Fruit fly (Drosophila melanogaster) whole organism, embryonic: ENCODE data around the gene udt.

Experiments used
- Adf1 ChIP-seq: fragments of 200-800 bp; sonication (Bioruptor generic); IDR thresholded peaks from 2 replicates; pipeline ENCODE4 v1.3.6; 2022; ENCODE audit warnings: missing biosample characterization, missing genetic modification characterization
- Bteb2 ChIP-seq: fragments of 200-800 bp; sonication (Bioruptor generic); optimal IDR thresholded peaks from 2 replicates; lab custom pipeline; 2016; ENCODE audit warnings: missing biosample characterization, missing genetic modification characterization
- CG11456 ChIP-seq: fragments of 200-800 bp; sonication (Bioruptor generic); IDR thresholded peaks from 3 replicates; pipeline ENCODE4 v1.3.6; 2022; ENCODE audit warnings: missing biosample characterization, missing genetic modification characterization
- CG12104 ChIP-seq: fragments of 200-800 bp; sonication (Bioruptor generic); optimal IDR thresholded peaks from 3 replicates; lab custom pipeline; 2016; ENCODE audit warnings: missing biosample characterization, missing genetic modification characterization
- CG12299 ChIP-seq: fragments of 200-800 bp; sonication (Bioruptor generic); optimal IDR thresholded peaks from 2 replicates; lab custom pipeline; 2018; ENCODE audit warnings: missing biosample characterization, mild to moderate bottlenecking, missing genetic modification characterization
- CG13775 ChIP-seq: fragments of 200-800 bp; sonication (Bioruptor generic); optimal IDR thresholded peaks from 3 replicates; lab custom pipeline; 2017; ENCODE audit warnings: missing biosample characterization, mild to moderate bottlenecking, missing genetic modification characterization
- CG14441 ChIP-seq: fragments of 200-800 bp; sonication (Bioruptor generic); IDR thresholded peaks from 2 replicates; pipeline ENCODE4 v1.3.6; 2022; ENCODE audit warnings: missing biosample characterization, missing genetic modification characterization
- CG16815 ChIP-seq: fragments of 200-800 bp; sonication (Bioruptor generic); optimal IDR thresholded peaks from 3 replicates; lab custom pipeline; 2017; ENCODE audit warnings: missing biosample characterization, mild to moderate bottlenecking, missing genetic modification characterization
- CG17829 ChIP-seq: fragments of 200-800 bp; optimal IDR thresholded peaks from 2 replicates; lab custom pipeline; 2019; ENCODE audit warnings: missing biosample characterization, mild to moderate bottlenecking, missing genetic modification characterization, moderate library complexity
- CG1832 ChIP-seq: fragments of 200-800 bp; sonication (Bioruptor generic); optimal IDR thresholded peaks from 2 replicates; lab custom pipeline; 2017; ENCODE audit warnings: missing biosample characterization, mild to moderate bottlenecking, missing genetic modification characterization, inconsistent platforms
- CG31224 ChIP-seq: fragments of 200-800 bp; sonication (Bioruptor generic); IDR thresholded peaks from 2 replicates; pipeline ENCODE4 v1.3.6; 2022; ENCODE audit warnings: missing biosample characterization, missing genetic modification characterization
- CG31441 ChIP-seq: fragments of 200-800 bp; sonication (Bioruptor generic); IDR thresholded peaks from 2 replicates; pipeline ENCODE4 v1.3.6; 2022; ENCODE audit warnings: missing biosample characterization, missing genetic modification characterization
- CG3281 ChIP-seq: fragments of 200-800 bp; sonication (Bioruptor generic); optimal IDR thresholded peaks from 3 replicates; lab custom pipeline; 2017; ENCODE audit warnings: missing biosample characterization, mild to moderate bottlenecking, missing genetic modification characterization
- CG43689 ChIP-seq: fragments of 200-800 bp; sonication (Bioruptor generic); IDR thresholded peaks from 2 replicates; pipeline ENCODE4 v1.3.6; 2022; ENCODE audit warnings: missing biosample characterization, missing genetic modification characterization
- CG4404 ChIP-seq: fragments of 200-800 bp; sonication (Bioruptor generic); IDR thresholded peaks from 2 replicates; pipeline ENCODE4 v1.3.6; 2022; ENCODE audit warnings: missing biosample characterization, missing genetic modification characterization
- CG4707 ChIP-seq: fragments of 200-800 bp; sonication (Bioruptor generic); optimal IDR thresholded peaks from 2 replicates; lab custom pipeline; 2018; ENCODE audit warnings: missing biosample characterization, mild to moderate bottlenecking, missing genetic modification characterization, moderate library complexity
- CG5953 ChIP-seq: fragments of 200-800 bp; sonication (Bioruptor generic); IDR thresholded peaks from 2 replicates; pipeline ENCODE4 v1.3.6; 2022; ENCODE audit warnings: missing biosample characterization, missing genetic modification characterization
- CG6272 ChIP-seq: fragments of 200-800 bp; sonication (Bioruptor generic); IDR thresholded peaks from 2 replicates; pipeline ENCODE4 v1.3.6; 2022; ENCODE audit warnings: missing biosample characterization, missing genetic modification characterization
- CG7357 ChIP-seq: fragments of 200-800 bp; sonication (Bioruptor generic); IDR thresholded peaks from 3 replicates; pipeline ENCODE4 v1.3.6; 2022; ENCODE audit warnings: missing biosample characterization, missing genetic modification characterization
- CG8089 ChIP-seq: fragments of 200-800 bp; sonication (Bioruptor generic); optimal IDR thresholded peaks from 3 replicates; lab custom pipeline; 2016; ENCODE audit warnings: missing biosample characterization, missing genetic modification characterization
- CG9609 ChIP-seq: fragments of 200-800 bp; sonication (Bioruptor generic); optimal IDR thresholded peaks from 3 replicates; lab custom pipeline; 2016; ENCODE audit warnings: missing biosample characterization, missing genetic modification characterization
- CG9876 ChIP-seq: fragments of 200-800 bp; sonication (Bioruptor generic); optimal IDR thresholded peaks from 2 replicates; lab custom pipeline; 2016; ENCODE audit warnings: missing biosample characterization, missing genetic modification characterization
- D19A ChIP-seq: fragments of 200-800 bp; optimal IDR thresholded peaks from 3 replicates; lab custom pipeline; 2019; ENCODE audit warnings: missing biosample characterization, mild to moderate bottlenecking, missing genetic modification characterization, moderate library complexity
- Dek ChIP-seq: fragments of 200-800 bp; sonication (Bioruptor generic); optimal IDR thresholded peaks from 3 replicates; lab custom pipeline; 2019; ENCODE audit warnings: missing biosample characterization, mild to moderate bottlenecking, missing genetic modification characterization, moderate library complexity
- Dip2 ChIP-seq: fragments of 200-800 bp; sonication (Bioruptor generic); IDR thresholded peaks from 2 replicates; pipeline ENCODE4 v1.3.6; 2022; ENCODE audit warnings: missing biosample characterization, missing genetic modification characterization
- Drgx ChIP-seq: fragments of 200-800 bp; sonication (Bioruptor generic); IDR thresholded peaks from 2 replicates; pipeline ENCODE4 v1.3.6; 2022; ENCODE audit warnings: missing biosample characterization, missing genetic modification characterization
- GATAe ChIP-seq: fragments of 200-800 bp; sonication (Bioruptor generic); conservative IDR thresholded peaks from 2 replicates; pipeline ENCODE4 v1.3.6; 2022; ENCODE audit warnings: missing biosample characterization, missing genetic modification characterization
- Hey ChIP-seq: fragments of 200-800 bp; sonication (Bioruptor generic); optimal IDR thresholded peaks from 3 replicates; lab custom pipeline; 2018; ENCODE audit warnings: missing biosample characterization, mild to moderate bottlenecking, missing genetic modification characterization
- Hsf ChIP-seq: fragments of 200-800 bp; sonication (Bioruptor generic); optimal IDR thresholded peaks from 3 replicates; lab custom pipeline; 2016; ENCODE audit warnings: missing biosample characterization, missing genetic modification characterization
- Lhr ChIP-seq: fragments of 200-800 bp; sonication (Bioruptor generic); optimal IDR thresholded peaks from 3 replicates; lab custom pipeline; 2017; ENCODE audit warnings: mild to moderate bottlenecking, missing biosample characterization, missing genetic modification reagents, missing genetic modification characterization
- MTF-1 ChIP-seq: fragments of 200-800 bp; sonication (Bioruptor generic); optimal IDR thresholded peaks from 2 replicates; lab custom pipeline; 2018; ENCODE audit warnings: missing biosample characterization, mild to moderate bottlenecking, missing genetic modification characterization, borderline replicate concordance
- Sry-β ChIP-seq: fragments of 200-800 bp; sonication (Bioruptor generic); optimal IDR thresholded peaks from 2 replicates; lab custom pipeline; 2018; ENCODE audit warnings: missing biosample characterization, mild to moderate bottlenecking, missing genetic modification characterization, moderate library complexity
- Taf1 ChIP-seq: fragments of 200-800 bp; sonication (Bioruptor generic); IDR thresholded peaks from 2 replicates; pipeline ENCODE4 v1.3.6; 2022; ENCODE audit warnings: missing biosample characterization, missing genetic modification characterization
- YL-1 ChIP-seq: fragments of 200-800 bp; sonication (Bioruptor generic); optimal IDR thresholded peaks from 3 replicates; lab custom pipeline; 2017; ENCODE audit warnings: missing biosample characterization, mild to moderate bottlenecking, missing genetic modification characterization
- abd-A ChIP-seq: fragments of 200-800 bp; sonication (Bioruptor generic); optimal IDR thresholded peaks from 3 replicates; lab custom pipeline; 2019; ENCODE audit warnings: missing biosample characterization, mild to moderate bottlenecking, missing genetic modification characterization, moderate library complexity
- bowl ChIP-seq: fragments of 200-800 bp; sonication (Bioruptor generic); IDR thresholded peaks from 2 replicates; pipeline ENCODE4 v1.3.6; 2022; ENCODE audit warnings: missing biosample characterization, missing genetic modification characterization
- chif ChIP-seq, 2 experiments: fragments of 200-800 bp; sonication (Bioruptor generic); optimal IDR thresholded peaks; 3 replicates each; lab custom pipeline; 2016; ENCODE audit warnings: missing biosample characterization in 2 of 2, missing genetic modification characterization in 2 of 2
- dmrt11E ChIP-seq: fragments of 200-800 bp; sonication (Bioruptor generic); optimal IDR thresholded peaks from 3 replicates; lab custom pipeline; 2018; ENCODE audit warnings: missing biosample characterization, mild to moderate bottlenecking, missing genetic modification characterization, moderate library complexity
- en ChIP-seq: fragments of 200-800 bp; sonication (Bioruptor generic); optimal IDR thresholded peaks from 2 replicates; lab custom pipeline; 2016; ENCODE audit warnings: missing biosample characterization, missing genetic modification characterization
- jumu ChIP-seq: fragments of 200-800 bp; sonication (Bioruptor generic); optimal IDR thresholded peaks from 3 replicates; lab custom pipeline; 2016; ENCODE audit warnings: missing biosample characterization, missing genetic modification characterization
- klu ChIP-seq: fragments of 200-800 bp; sonication (Bioruptor generic); IDR thresholded peaks from 2 replicates; pipeline ENCODE4 v1.3.6; 2022; ENCODE audit warnings: missing biosample characterization, missing genetic modification characterization
- nom ChIP-seq: fragments of 200-800 bp; sonication (Bioruptor generic); optimal IDR thresholded peaks from 2 replicates; lab custom pipeline; 2017; ENCODE audit warnings: missing biosample characterization, missing genetic modification characterization, mild to moderate bottlenecking, moderate library complexity, missing genetic modification reagents
- otp ChIP-seq: fragments of 200-800 bp; sonication (Bioruptor generic); IDR thresholded peaks from 3 replicates; pipeline ENCODE4, ENCODE4 v1.3.6; 2022; ENCODE audit warnings: missing biosample characterization, missing genetic modification characterization
- peb ChIP-seq: fragments of 200-800 bp; sonication (Bioruptor generic); IDR thresholded peaks from 2 replicates; pipeline ENCODE4 v1.3.6; 2022; ENCODE audit warnings: missing biosample characterization, missing genetic modification characterization
- pum ChIP-seq: fragments of 200-800 bp; sonication (Bioruptor generic); optimal IDR thresholded peaks from 2 replicates; lab custom pipeline; 2016; ENCODE audit warnings: missing biosample characterization, missing genetic modification characterization
- ro ChIP-seq: fragments of 200-800 bp; sonication (Bioruptor generic); IDR thresholded peaks from 2 replicates; pipeline ENCODE4 v1.3.6; 2022; ENCODE audit warnings: missing biosample characterization, missing genetic modification characterization
- sc ChIP-seq, 3 experiments: fragments of >200 bp in 2 of 3; fragments of 200-800 bp in 1 of 3; sonication (Bioruptor generic) in 1 of 3; optimal IDR thresholded peaks; 2 replicates in 2 of 3; 3 replicates in 1 of 3; lab custom pipeline; 2017; ENCODE audit warnings: mild to moderate bottlenecking in 1 of 3, missing biosample characterization in 1 of 3, missing genetic modification characterization in 1 of 3, missing genetic modification reagents in 1 of 3
- schlank ChIP-seq: fragments of 200-800 bp; sonication (Bioruptor generic); optimal IDR thresholded peaks from 2 replicates; lab custom pipeline; 2018; ENCODE audit warnings: missing biosample characterization, mild to moderate bottlenecking, missing genetic modification characterization
- tll ChIP-seq, 2 experiments: fragments of 200-800 bp in 1 of 2; fragments of >200 bp in 1 of 2; sonication (Bioruptor generic) in 1 of 2; optimal IDR thresholded peaks; 2 replicates each; lab custom pipeline; 2017 to 2019; ENCODE audit warnings: missing biosample characterization in 2 of 2, missing genetic modification characterization in 2 of 2, mild to moderate bottlenecking in 1 of 2, moderate library complexity in 1 of 2
- usp ChIP-seq: fragments of >200 bp; optimal IDR thresholded peaks from 2 replicates; lab custom pipeline; 2017; ENCODE audit warnings: missing biosample characterization, missing genetic modification characterization
- yki ChIP-seq: fragments of >200 bp; optimal IDR thresholded peaks from 3 replicates; lab custom pipeline; 2018

Gene udt

DNA sequence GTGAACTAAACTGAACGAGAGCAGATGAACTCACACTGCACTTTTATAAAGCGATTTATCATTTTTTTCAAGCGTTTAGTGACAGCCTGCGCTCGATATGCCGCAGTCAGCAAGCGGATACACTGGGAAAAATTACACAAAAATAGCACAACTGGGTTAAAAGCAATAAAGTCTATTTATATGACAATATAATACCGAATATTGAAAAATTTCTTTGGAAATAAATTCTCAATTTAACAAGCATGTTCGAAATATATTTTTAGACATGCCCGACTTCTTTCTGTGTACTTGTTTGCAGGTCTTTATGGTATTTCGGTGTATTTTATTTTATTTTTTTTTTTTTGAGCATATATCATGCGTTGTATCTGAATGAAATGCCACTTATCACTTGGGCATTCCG lies 49.2 kb downstream of the udt start (continued):
- TF ChIP-seq Bteb2 (GFP tag; lab: Kevin White, UChicago) (peak; percentile 50), sc (optimal IDR thresholded peaks at IDR 0.05; lab: Kevin White, UChicago) (no peak), sc (GFP tag; optimal IDR thresholded peaks at IDR 0.05; lab: Kevin White, UChicago) (peak; percentile 56), yki (lab: Kevin White, UChicago) (no peak), CG12104 (GFP tag; lab: Kevin White, UChicago) (no peak), nom (GFP tag; lab: Kevin White, UChicago) (no peak), Sry-β (no peak), Adf1 (no peak), Hsf (GFP tag; lab: Kevin White, UChicago) (peak; percentile 57), CG8089 (GFP tag; lab: Kevin White, UChicago) (peak; percentile 16), CG31441 (peak; percentile 74), Dip2 (no peak), Drgx (GFP tag; lab: Robert Waterston, UW) (peak; percentile 46), YL-1 (GFP tag; lab: Kevin White, UChicago) (no peak), CG17829 (peak; percentile 47), CG13775 (GFP tag; lab: Kevin White, UChicago) (peak; percentile 46), en (GFP tag; lab: Kevin White, UChicago) (no peak), jumu (GFP tag; lab: Kevin White, UChicago) (no peak), CG43689 (peak; percentile 27; the same call in 1 of the 2 replicates), Dek (tag; lab: Kevin White, UChicago) (peak; percentile 35), CG9876 (GFP tag; lab: Kevin White, UChicago) (no peak), peb (GFP tag; lab: Robert Waterston, UW) (no peak), CG4404 (GFP tag; lab: Robert Waterston, UW) (0 out of 2 replicates have a peak, but pooled peaks have one; percentile 6), CG5953 (peak; percentile 34; the same call in 1 of the 2 replicates), MTF-1 (GFP tag; lab: Kevin White, UChicago) (no peak), usp (GFP tag; lab: Kevin White, UChicago) (no peak), abd-A (tag; lab: Kevin White, UChicago) (no peak), dmrt11E (tag; lab: Kevin White, UChicago) (peak; percentile 80), CG9609 (peak; percentile 31), CG11456 (GFP tag; lab: Robert Waterston, UW) (no peak), CG14441 (GFP tag; lab: Robert Waterston, UW) (peak; percentile 72), CG12299 (tag; lab: Kevin White, UChicago) (peak; percentile 2), Hey (tag; lab: Kevin White, UChicago) (no peak), otp (GFP tag; lab: Robert Waterston, UW) (peak; percentile 70; the same call in 2 of the 3 replicates), chif (GFP tag; optimal IDR thresholded peaks at IDR 0.05; lab: Kevin White, UChicago) (peak; percentile 75 to 80), schlank (tag; lab: Kevin White, UChicago) (no peak), GATAe (GFP tag; lab: Robert Waterston, UW) (no peak; the same call in 1 of the 2 replicates), CG16815 (GFP tag; lab: Kevin White, UChicago) (peak; percentile 47), D19A (tag; lab: Kevin White, UChicago) (peak; percentile 59), CG31224 (no peak), tll (GFP tag; optimal IDR thresholded peaks at IDR 0.05; lab: Kevin White, UChicago) (no peak), Taf1 (GFP tag; lab: Robert Waterston, UW) (no peak), ro (GFP tag; lab: Robert Waterston, UW) (0 out of 2 replicates have a peak, but pooled peaks have one; percentile 9), klu (GFP tag; lab: Robert Waterston, UW) (peak; percentile 37; the same call in 1 of the 2 replicates), pum (GFP tag; lab: Kevin White, UChicago) (peak; percentile 65), bowl (no peak), CG3281 (no peak), CG6272 (GFP tag; lab: Robert Waterston, UW) (no peak), Lhr (peak; percentile 5), CG4707 (GFP tag; lab: Kevin White, UChicago) (peak; percentile 31), CG1832 (GFP tag; lab: Kevin White, UChicago) (no peak), CG7357 (GFP tag; lab: Robert Waterston, UW) (no peak)
